Fruit fly (Drosophila melanogaster): ENCODE measurements around the gene CG43373.

CG43373 gene

DNA sequence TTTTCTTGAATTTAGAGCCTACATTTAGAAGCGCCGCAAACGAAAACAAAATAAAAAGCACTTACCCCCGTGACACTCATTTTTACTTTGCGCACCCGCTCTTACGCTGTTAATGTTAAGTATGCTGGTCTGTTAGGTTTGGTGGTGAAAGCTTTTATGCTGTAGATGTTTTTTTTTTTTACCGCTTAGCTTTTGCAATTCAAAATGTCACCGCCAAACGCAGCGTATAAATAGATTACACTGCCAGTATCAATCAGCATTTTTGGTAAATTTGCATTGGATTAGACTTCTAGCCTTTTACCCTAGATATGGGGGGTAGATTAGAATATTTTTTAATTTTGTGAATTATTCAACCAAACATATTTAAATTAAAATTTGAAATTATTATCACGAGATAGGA, 47.9 kb downstream of the CG43373 start:
- no peak for TF ChIP-seq D19A (tag; optimal IDR thresholded peaks at IDR 0.05)
- no peak for TF ChIP-seq Sin3A (optimal IDR thresholded peaks at IDR 0.05)
- no peak for TF ChIP-seq Atf3 (GFP tag; optimal IDR thresholded peaks at IDR 0.05)
- TF ChIP-seq Dp (GFP tag; optimal IDR thresholded peaks at IDR 0.05), result peak; percentile 73
- no peak for TF ChIP-seq vnd (GFP tag; IDR thresholded peaks at IDR 0.05; ENCODE audit: partially characterized antibody)
- peak; percentile 38 to 52 for TF ChIP-seq Trl (optimal IDR thresholded peaks at IDR 0.05)
- TF ChIP-seq Trl (GFP tag; optimal IDR thresholded peaks at IDR 0.05), result no peak
- TF ChIP-seq CG1602 (GFP tag; optimal IDR thresholded peaks at IDR 0.05), result no peak
- 0 out of 4 replicates have a peak, but pooled peaks have one; percentile 37 for TF ChIP-seq chinmo (GFP tag; IDR thresholded peaks at IDR 0.05; ENCODE audit: partially characterized antibody)
- TF ChIP-seq HLH3B (GFP tag; IDR thresholded peaks at IDR 0.05), result no peak
- TF ChIP-seq CG16779 (GFP tag; IDR thresholded peaks at IDR 0.05), result no peak
- TF ChIP-seq CG31388 (GFP tag; optimal IDR thresholded peaks at IDR 0.05), result no peak
- no peak for TF ChIP-seq Ssrp (tag; optimal IDR thresholded peaks at IDR 0.05)
- TF ChIP-seq CG32772 (GFP tag; IDR thresholded peaks at IDR 0.05), result peak; percentile 55; the same call in 1 of the 2 replicates
- no peak for TF ChIP-seq crp (GFP tag; optimal IDR thresholded peaks at IDR 0.05)
- TF ChIP-seq CG11093 (GFP tag; IDR thresholded peaks at IDR 0.05), result no peak
- no peak for TF ChIP-seq CG6175 (GFP tag; IDR thresholded peaks at IDR 0.05)
- no peak for TF ChIP-seq CG12071 (GFP tag; optimal IDR thresholded peaks at IDR 0.05)
- TF ChIP-seq slbo (GFP tag; IDR thresholded peaks at IDR 0.05), result no peak
- peak; percentile 85 for TF ChIP-seq E2f2 (GFP tag; IDR thresholded peaks at IDR 0.05)
- TF ChIP-seq sqz (GFP tag; optimal IDR thresholded peaks at IDR 0.05), result peak; percentile 18
- TF ChIP-seq CG5180 (GFP tag; optimal IDR thresholded peaks at IDR 0.05), result no peak
- no peak for TF ChIP-seq CG14710 (tag; optimal IDR thresholded peaks at IDR 0.05)

DNA sequence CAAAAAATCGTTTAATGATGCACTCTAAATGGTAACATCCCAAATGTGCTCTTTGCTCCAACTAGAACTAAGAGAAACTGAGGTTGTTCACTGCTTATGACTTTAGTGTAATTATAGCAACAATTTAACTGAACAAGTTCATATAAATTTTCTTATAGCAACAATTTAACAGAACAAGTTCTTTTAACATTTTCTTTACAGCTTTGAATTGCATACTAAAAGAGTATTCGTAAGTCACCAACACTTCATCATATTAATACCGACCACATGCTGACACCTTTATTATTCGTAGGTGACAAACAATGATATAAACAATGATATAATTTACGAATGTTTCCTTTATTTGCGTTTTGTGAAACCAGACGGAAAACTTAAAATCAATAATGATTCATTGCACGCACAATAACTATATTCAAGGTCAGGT, 48.5 kb downstream of the CG43373 start:
- TF ChIP-seq nau (GFP tag; optimal IDR thresholded peaks at IDR 0.05), result peak; percentile 45
- TF ChIP-seq row (GFP tag; IDR thresholded peaks at IDR 0.05), result peak; percentile 70; the same call in 2 of the 3 replicates
- peak; percentile 16 for TF ChIP-seq kay (GFP tag; optimal IDR thresholded peaks at IDR 0.05)
- TF ChIP-seq Gsc (GFP tag; IDR thresholded peaks at IDR 0.05), result no peak
- TF ChIP-seq CG14014 (GFP tag; IDR thresholded peaks at IDR 0.05), result 0 out of 2 replicates have a peak, but pooled peaks have one; percentile 23
- peak; percentile 7 for TF ChIP-seq nmo (GFP tag; optimal IDR thresholded peaks at IDR 0.05)
- TF ChIP-seq Mes4 (GFP tag; optimal IDR thresholded peaks at IDR 0.05), result peak; percentile 0
- TF ChIP-seq CG2678 (tag; optimal IDR thresholded peaks at IDR 0.05), result peak; percentile 67
- no peak for TF ChIP-seq rib (GFP tag; IDR thresholded peaks at IDR 0.05)
- peak; percentile 31 for TF ChIP-seq CG12071 (GFP tag; optimal IDR thresholded peaks at IDR 0.05)
- peak; percentile 51 for TF ChIP-seq CG18262 (tag; optimal IDR thresholded peaks at IDR 0.05)
- no peak for TF ChIP-seq CG6854 (GFP tag; optimal IDR thresholded peaks at IDR 0.05)
- TF ChIP-seq CG4424 (GFP tag; optimal IDR thresholded peaks at IDR 0.05), result peak; percentile 28
- TF ChIP-seq CG9437 (GFP tag; optimal IDR thresholded peaks at IDR 0.05), result peak; percentile 14
- TF ChIP-seq CG12769 (tag; optimal IDR thresholded peaks at IDR 0.05), result peak; percentile 23
- TF ChIP-seq CG3281 (GFP tag; optimal IDR thresholded peaks at IDR 0.05), result peak; percentile 54
- TF ChIP-seq CG7556 (GFP tag; optimal IDR thresholded peaks at IDR 0.05), result peak; percentile 40
- no peak for TF ChIP-seq twi (tag; optimal IDR thresholded peaks at IDR 0.05)
- no peak for TF ChIP-seq Ssrp (tag; optimal IDR thresholded peaks at IDR 0.05)
- TF ChIP-seq Trl (optimal IDR thresholded peaks at IDR 0.05), result peak in 1 of 2 experiments; percentile 8
- TF ChIP-seq Trl (GFP tag; optimal IDR thresholded peaks at IDR 0.05), result no peak
- peak; percentile 7 for TF ChIP-seq CG12659 (GFP tag; optimal IDR thresholded peaks at IDR 0.05)
- peak; percentile 25 for TF ChIP-seq dmrt99B (tag; optimal IDR thresholded peaks at IDR 0.05)
- no peak for TF ChIP-seq inv (GFP tag; IDR thresholded peaks at IDR 0.05; ENCODE audit: partially characterized antibody)
- TF ChIP-seq mirr (GFP tag; optimal IDR thresholded peaks at IDR 0.05), result peak; percentile 18
- peak; percentile 52 for TF ChIP-seq CG13296 (GFP tag; optimal IDR thresholded peaks at IDR 0.05)
- TF ChIP-seq Nf-YC (tag; optimal IDR thresholded peaks at IDR 0.05), result peak; percentile 20
- TF ChIP-seq CG14710 (tag; optimal IDR thresholded peaks at IDR 0.05), result no peak
- TF ChIP-seq CG1603 (tag; optimal IDR thresholded peaks at IDR 0.05), result peak; percentile 12
- peak; percentile 94 for TF ChIP-seq D19A (tag; optimal IDR thresholded peaks at IDR 0.05)
- TF ChIP-seq grau (tag; optimal IDR thresholded peaks at IDR 0.05), result peak; percentile 28
- peak; percentile 22; the same call in 1 of the 3 replicates for TF ChIP-seq dysf (GFP tag; IDR thresholded peaks at IDR 0.05)
- no peak for TF ChIP-seq disco-r (GFP tag; optimal IDR thresholded peaks at IDR 0.05)
